Worm (Caenorhabditis elegans): ENCODE measurements around the gene rab-14.

ce11 chrX:15620200-15620599, 13.8 kb upstream of the rab-14 start, which contains the start of gene K09E9.1:
- no peak for TF ChIP-seq nhr-11 (tag; optimal IDR thresholded peaks at IDR 0.05)
- TF ChIP-seq unc-3 (GFP tag; conservative IDR thresholded peaks at IDR 0.05) = no peak
- TF ChIP-seq unc-3 (tag; optimal IDR thresholded peaks at IDR 0.05) = no peak
